Fruit fly (Drosophila melanogaster): Measurements from ENCODE around the gene Glyp.

The Glyp gene

DNA sequence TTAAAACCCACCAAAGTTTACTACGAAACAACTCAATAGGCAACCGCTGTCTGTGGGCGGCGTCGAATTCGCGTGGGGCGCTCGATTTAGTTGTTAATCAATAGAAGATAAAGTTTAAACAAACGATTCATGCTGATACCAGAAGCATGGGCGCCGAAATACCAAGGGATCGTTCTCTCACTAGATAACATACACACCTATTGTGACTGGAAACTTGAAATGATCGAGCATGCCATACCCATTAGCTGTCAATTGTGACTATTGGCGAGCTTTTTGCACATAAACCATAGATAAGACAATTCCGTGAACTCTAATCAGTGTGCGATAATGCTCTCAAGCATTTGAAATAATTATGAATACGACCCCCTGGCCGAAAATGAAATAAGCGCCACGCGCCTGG, 48.8 kb downstream of the Glyp start (continued):
- TF ChIP-seq Ravus (GFP tag; IDR thresholded peaks at IDR 0.05): peak; percentile 34; the same call in 1 of the 2 replicates
- TF ChIP-seq CG12769 (tag; optimal IDR thresholded peaks at IDR 0.05): peak; percentile 83
- TF ChIP-seq pros (GFP tag; optimal IDR thresholded peaks at IDR 0.05): no peak
- no peak for TF ChIP-seq zen2 (GFP tag; IDR thresholded peaks at IDR 0.05; ENCODE audit: partially characterized antibody)
- peak; percentile 58 for TF ChIP-seq CG13296 (GFP tag; optimal IDR thresholded peaks at IDR 0.05)
- TF ChIP-seq CG9609 (GFP tag; optimal IDR thresholded peaks at IDR 0.05): peak; percentile 82
- TF ChIP-seq CG4707 (GFP tag; optimal IDR thresholded peaks at IDR 0.05): peak; percentile 7
- TF ChIP-seq GATAe (GFP tag; conservative IDR thresholded peaks at IDR 0.05): peak; percentile 85
- TF ChIP-seq abd-A (tag; optimal IDR thresholded peaks at IDR 0.05): peak; percentile 75
- peak; percentile 72 for TF ChIP-seq CG12942 (GFP tag; optimal IDR thresholded peaks at IDR 0.05)
- no peak for TF ChIP-seq ac (GFP tag; optimal IDR thresholded peaks at IDR 0.05)
- no peak for TF ChIP-seq Trl (optimal IDR thresholded peaks at IDR 0.05)
- TF ChIP-seq Trl (GFP tag; optimal IDR thresholded peaks at IDR 0.05): peak; percentile 71
- TF ChIP-seq CG6813 (GFP tag; optimal IDR thresholded peaks at IDR 0.05): peak; percentile 54
- TF ChIP-seq crp (GFP tag; optimal IDR thresholded peaks at IDR 0.05): no peak
- peak; percentile 56 for TF ChIP-seq klu (GFP tag; IDR thresholded peaks at IDR 0.05)
- TF ChIP-seq Sry-δ (GFP tag; optimal IDR thresholded peaks at IDR 0.05): peak; percentile 36
- peak; percentile 75 for TF ChIP-seq CrebB (tag; optimal IDR thresholded peaks at IDR 0.05)
- TF ChIP-seq otp (GFP tag; IDR thresholded peaks at IDR 0.05): 0 out of 3 replicates have a peak, but pooled peaks have one; percentile 53
- peak; percentile 68 for TF ChIP-seq Mrtf (GFP tag; IDR thresholded peaks at IDR 0.05)
- TF ChIP-seq sens (GFP tag): peak; percentile 87
- TF ChIP-seq CG11398 (GFP tag; optimal IDR thresholded peaks at IDR 0.05): peak; percentile 58
- peak; percentile 66 for TF ChIP-seq Atf3 (GFP tag; optimal IDR thresholded peaks at IDR 0.05)
- TF ChIP-seq CG43689 (GFP tag; IDR thresholded peaks at IDR 0.05): peak; percentile 15; the same call in 1 of the 2 replicates
- TF ChIP-seq yki (optimal IDR thresholded peaks at IDR 0.05): no peak
- TF ChIP-seq Rx (GFP tag; IDR thresholded peaks at IDR 0.05): peak; percentile 33; the same call in 1 of the 2 replicates
- peak; percentile 42 for TF ChIP-seq vfl (GFP tag; optimal IDR thresholded peaks at IDR 0.05)
- no peak for TF ChIP-seq sens-2 (GFP tag; IDR thresholded peaks at IDR 0.05)
- TF ChIP-seq sob (GFP tag; IDR thresholded peaks at IDR 0.05): peak; percentile 74
- peak; percentile 34 for TF ChIP-seq CG16815 (GFP tag; optimal IDR thresholded peaks at IDR 0.05)
- no peak for TF ChIP-seq zf30C (GFP tag; optimal IDR thresholded peaks at IDR 0.05)
- peak; percentile 67 for TF ChIP-seq emc (GFP tag; optimal IDR thresholded peaks at IDR 0.05)
- TF ChIP-seq fru (optimal IDR thresholded peaks at IDR 0.05): no peak
- TF ChIP-seq pho (GFP tag; optimal IDR thresholded peaks at IDR 0.05): peak; percentile 71
- no peak for TF ChIP-seq CG30020 (tag; optimal IDR thresholded peaks at IDR 0.05)
- TF ChIP-seq dmrt99B (tag; optimal IDR thresholded peaks at IDR 0.05): peak; percentile 82
- TF ChIP-seq CG10462 (GFP tag; optimal IDR thresholded peaks at IDR 0.05): peak; percentile 2
- peak; percentile 69 for TF ChIP-seq CG1792 (GFP tag; optimal IDR thresholded peaks at IDR 0.05)
- peak; percentile 33; the same call in 1 of the 2 replicates for TF ChIP-seq cas (GFP tag; IDR thresholded peaks at IDR 0.05)
- TF ChIP-seq ash1 (GFP tag; optimal IDR thresholded peaks at IDR 0.05): peak; percentile 30
- TF ChIP-seq CG4424 (GFP tag; optimal IDR thresholded peaks at IDR 0.05): peak; percentile 47
- TF ChIP-seq run (tag; optimal IDR thresholded peaks at IDR 0.05): peak; percentile 36
- peak; percentile 59 for TF ChIP-seq az2 (GFP tag; optimal IDR thresholded peaks at IDR 0.05)
- no peak; the same call in 1 of the 2 replicates for TF ChIP-seq ro (GFP tag; IDR thresholded peaks at IDR 0.05)
- TF ChIP-seq CG12219 (GFP tag; optimal IDR thresholded peaks at IDR 0.05): peak; percentile 71
- no peak for TF ChIP-seq B-H2 (GFP tag; optimal IDR thresholded peaks at IDR 0.05)
- peak; percentile 39 for TF ChIP-seq CG15514 (GFP tag; optimal IDR thresholded peaks at IDR 0.05)
- TF ChIP-seq CG9817 (tag; optimal IDR thresholded peaks at IDR 0.05): peak; percentile 73
- no peak for TF ChIP-seq Stat92E (GFP tag; optimal IDR thresholded peaks at IDR 0.05)
- TF ChIP-seq CoRest (tag; optimal IDR thresholded peaks at IDR 0.05): peak; percentile 84
- TF ChIP-seq sr (GFP tag; IDR thresholded peaks at IDR 0.05): peak; percentile 91
- peak; percentile 46; the same call in 1 of the 2 replicates for TF ChIP-seq peb (GFP tag; IDR thresholded peaks at IDR 0.05)
